Worm (Caenorhabditis elegans): Measurements from ENCODE around the gene ZC404.2.

DNA sequence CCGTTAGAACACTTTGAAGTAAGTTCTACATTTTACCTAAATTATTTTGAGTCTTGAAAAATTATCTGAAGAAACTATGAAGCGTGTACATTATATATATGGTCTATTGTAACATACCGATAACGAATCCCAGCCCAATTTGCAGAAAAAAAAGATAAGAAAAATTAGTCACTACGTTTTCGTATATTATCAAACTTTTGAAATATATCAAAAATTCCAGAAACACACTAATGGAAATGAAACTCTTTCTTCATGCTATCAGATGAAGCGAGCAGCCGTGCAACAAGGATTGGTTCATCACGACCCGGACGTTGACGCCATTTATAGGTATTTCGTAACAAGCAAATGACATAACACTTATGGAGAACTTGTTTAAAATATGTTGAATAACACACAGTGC, 24.1 kb downstream of the ZC404.2 start:
- TF ChIP-seq nhr-28 (tag; optimal IDR thresholded peaks at IDR 0.05) (no peak), pha-4 (tag; optimal IDR thresholded peaks at IDR 0.05) (no peak), nhr-76 (tag; optimal IDR thresholded peaks at IDR 0.05) (no peak), lin-15B (tag; optimal IDR thresholded peaks at IDR 0.05) (no peak), aly-2 (tag; optimal IDR thresholded peaks at IDR 0.05) (no peak), zag-1 (tag; optimal IDR thresholded peaks at IDR 0.05) (no peak), elt-3 (tag; optimal IDR thresholded peaks at IDR 0.05) (no peak), eor-1 (tag; optimal IDR thresholded peaks at IDR 0.05) (no peak), nhr-12 (tag; optimal IDR thresholded peaks at IDR 0.05) (no peak), nhr-23 (tag; optimal IDR thresholded peaks at IDR 0.05) (no peak), egl-27 (tag; optimal IDR thresholded peaks at IDR 0.05) (no peak), nhr-25 (tag; optimal IDR thresholded peaks at IDR 0.05) (no peak), unc-62 (GFP tag; optimal IDR thresholded peaks at IDR 0.05) (no peak), ceh-28 (tag; optimal IDR thresholded peaks at IDR 0.05) (no peak)
